Worm (Caenorhabditis elegans): ENCODE measurements around the gene H35N09.1.

Gene H35N09.1

ce11 chrX:8640654-8641053 is 35.5 kb downstream of the H35N09.1 start:
- no peak for TF ChIP-seq unc-62 (GFP tag; optimal IDR thresholded peaks at IDR 0.05)

ce11 chrX:8643817-8644216 is 38.7 kb downstream of the H35N09.1 start, which contains the start of gene stg-2:
Gene stg-2, minus strand, starts transcription at chrX:8643917.
- TF ChIP-seq unc-62 (GFP tag; optimal IDR thresholded peaks at IDR 0.05) = no peak

- no peak for TF ChIP-seq unc-62 (GFP tag; optimal IDR thresholded peaks at IDR 0.05)
Observed at ce11 chrX:8646287-8646686, 41.1 kb downstream of the H35N09.1 start.

DNA sequence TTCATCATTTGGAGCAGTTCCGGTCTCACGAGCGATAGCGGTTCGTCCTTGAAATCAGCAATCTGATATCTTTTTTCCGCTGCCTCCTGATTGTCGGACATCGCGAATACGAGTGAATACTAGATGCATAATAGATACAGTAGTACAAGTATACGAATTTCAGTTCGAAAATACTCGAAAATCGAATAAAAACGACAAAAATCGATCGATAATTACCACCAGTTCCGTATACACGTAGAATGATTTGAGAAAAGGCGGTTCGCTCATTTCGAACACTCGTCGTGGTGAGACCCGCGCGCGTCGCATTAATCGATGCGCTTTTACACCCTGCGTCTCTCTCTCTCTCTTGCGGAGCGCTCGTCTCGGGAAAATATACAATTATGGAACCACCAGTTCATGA is 41.9 kb downstream of the H35N09.1 start, which contains the start of gene F12D9.2:
TSS of gene F12D9.2 (minus strand) at position 101 of the 400 bp plus-strand sequence.
- no peak for TF ChIP-seq unc-62 (GFP tag; optimal IDR thresholded peaks at IDR 0.05)

DNA sequence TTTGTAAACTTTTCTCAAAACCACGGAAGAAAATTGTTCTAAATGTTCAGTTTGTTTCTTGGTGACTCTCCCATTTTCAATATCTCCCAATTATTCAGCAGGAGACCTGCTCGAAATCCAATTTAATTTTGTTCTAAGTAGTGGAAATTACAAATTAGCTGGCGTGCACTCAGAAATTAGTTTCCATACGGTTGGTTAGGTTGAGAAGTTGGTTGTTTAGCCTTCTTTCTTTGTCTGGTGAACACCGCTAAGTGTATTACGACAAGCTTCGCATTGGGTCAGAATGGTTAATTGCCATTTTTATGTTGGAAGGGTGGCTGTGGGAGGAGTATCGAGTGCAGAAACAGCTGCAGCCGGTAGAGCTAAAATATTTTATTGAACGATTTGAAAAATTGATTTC is 43.4 kb downstream of the H35N09.1 start:
- no peak for TF ChIP-seq unc-62 (GFP tag; optimal IDR thresholded peaks at IDR 0.05)

DNA sequence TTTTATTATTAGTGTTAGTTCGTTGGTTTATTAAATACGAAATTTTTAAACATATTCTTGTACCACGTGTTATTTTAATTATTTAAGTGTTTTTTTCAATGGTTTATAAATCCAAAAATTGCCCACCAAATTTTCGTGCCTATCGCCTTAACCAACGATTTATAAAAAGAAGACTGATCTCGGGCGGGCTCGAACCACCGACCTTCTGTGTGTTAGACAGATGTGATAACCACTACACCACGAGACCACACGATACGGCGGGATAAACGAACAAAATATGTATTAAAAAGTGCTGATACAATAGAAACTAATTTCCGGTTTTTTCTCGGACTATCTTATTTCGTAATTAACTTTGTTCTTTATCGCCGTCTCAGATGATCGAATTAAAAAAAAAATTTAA is 45.4 kb downstream of the H35N09.1 start:
- TF ChIP-seq unc-62 (GFP tag; optimal IDR thresholded peaks at IDR 0.05) = no peak

DNA sequence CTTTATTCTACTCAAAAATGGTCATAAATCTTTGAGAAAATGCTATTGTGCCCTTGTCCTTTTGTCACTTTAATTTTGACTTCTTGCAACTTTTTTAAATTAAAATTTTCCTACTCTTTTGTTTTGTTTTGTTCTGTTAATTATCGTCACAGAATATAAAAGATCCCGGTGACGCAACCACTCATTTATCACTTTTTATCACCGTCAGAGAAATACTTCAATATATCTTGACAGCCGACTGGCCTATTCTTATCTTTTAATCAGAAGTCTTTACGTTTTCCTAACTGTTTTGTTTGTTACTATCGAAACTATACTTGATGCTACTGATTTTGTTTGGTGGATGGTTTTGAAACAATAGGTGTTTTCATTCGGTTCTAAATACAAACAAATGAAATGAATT is 50.9 kb downstream of the H35N09.1 start:
- TF ChIP-seq unc-62 (GFP tag; optimal IDR thresholded peaks at IDR 0.05) = no peak

Measured in whole organism, dauer.